Worm (Caenorhabditis elegans): ENCODE results near the gene kin-16.
A peak's percentile ranks its signal among the peaks of the same experiment; 100 is the strongest.

kin-16 gene

DNA sequence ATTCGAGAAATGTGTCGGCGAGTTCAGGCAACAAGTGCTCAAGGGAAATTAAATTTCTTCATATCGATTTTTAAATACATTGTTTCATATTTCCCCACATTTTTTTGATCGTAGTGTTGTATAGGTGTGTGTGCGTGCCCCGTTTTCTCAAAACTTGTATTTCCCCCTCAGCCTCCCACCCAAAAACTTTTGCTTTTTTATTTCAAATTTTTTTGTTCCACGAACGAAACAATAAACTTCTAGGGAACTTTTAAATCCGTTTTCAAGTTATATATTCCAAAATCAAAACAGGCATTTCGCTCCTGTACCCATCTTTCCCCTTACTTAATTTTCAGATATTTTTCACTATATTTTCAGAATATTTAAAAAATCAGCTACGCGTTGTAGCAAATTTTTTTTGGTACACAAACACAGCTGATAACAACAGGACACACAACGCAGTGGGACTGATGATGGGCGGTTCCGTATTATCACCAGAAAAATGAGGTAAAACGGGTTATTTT is 17.8 kb downstream of the kin-16 start, which contains the start of the genes M176.4 and M176.16:
M176.4 (plus strand) TSS at position 301 of the 503 bp plus-strand sequence.
M176.16 (plus strand) TSS at position 453 of the 503 bp plus-strand sequence.
- TF ChIP-seq med-1 (GFP tag; optimal IDR thresholded peaks at IDR 0.05; ENCODE audit: insufficient read depth) (no peak), ref-1 (GFP tag; conservative IDR thresholded peaks at IDR 0.05) (no peak), klf-2 (GFP tag; conservative IDR thresholded peaks at IDR 0.05) (no peak), T22C8.4 (GFP tag; IDR thresholded peaks at IDR 0.05) (no peak)

DNA sequence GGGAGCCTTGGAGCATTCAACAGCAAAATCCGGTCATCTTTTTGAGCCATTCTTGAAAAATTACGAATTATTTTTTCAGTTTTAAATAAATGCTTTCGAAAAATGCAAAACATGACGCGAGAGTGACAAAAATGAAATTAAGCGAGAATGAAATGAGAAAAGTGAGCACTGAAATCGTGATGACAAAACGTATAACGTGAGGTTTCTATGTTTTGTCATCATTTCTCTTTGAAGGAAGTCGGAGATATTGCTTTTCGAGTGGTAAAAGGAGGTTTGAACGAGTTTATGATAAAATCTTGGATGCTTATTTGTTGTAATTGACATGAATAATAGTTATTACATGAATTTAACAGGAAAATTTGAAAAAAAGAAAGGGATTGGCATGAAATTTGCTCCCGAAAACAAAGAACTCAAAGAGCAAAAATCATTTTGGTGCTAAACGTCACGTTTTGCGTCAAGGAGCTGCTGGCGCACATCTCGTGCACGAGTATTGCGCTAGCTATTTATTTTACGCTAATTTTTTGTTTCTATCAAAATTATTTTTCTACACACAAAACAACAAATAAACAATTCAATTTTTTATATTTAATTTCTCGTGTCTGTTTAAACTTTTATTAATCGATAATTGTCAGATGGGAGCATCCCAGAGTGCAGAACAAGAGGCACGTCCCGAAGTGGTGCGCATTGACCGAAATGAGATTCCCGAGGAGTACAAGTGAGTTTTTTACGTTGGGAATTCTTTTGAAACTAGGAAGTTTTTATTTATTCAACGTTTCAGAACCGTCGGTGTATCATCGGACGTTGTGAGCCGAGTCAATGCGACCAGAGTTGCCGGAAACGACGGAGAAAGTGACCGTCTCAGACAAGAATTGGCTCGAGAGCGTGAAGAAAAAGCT is 19.3 kb downstream of the kin-16 start, which contains the start of the genes gss-1 and chch-3:
gss-1 (minus strand) TSS at position 51 of the 896 bp plus-strand sequence.
chch-3 (plus strand) TSS at position 633 of the 896 bp plus-strand sequence.
- TF ChIP-seq cog-1 (tag; optimal IDR thresholded peaks at IDR 0.05) (peak; percentile 31), T22C8.4 (GFP tag; IDR thresholded peaks at IDR 0.05) (no peak), tab-1 (GFP tag; IDR thresholded peaks at IDR 0.05) (no peak), ref-1 (GFP tag; conservative IDR thresholded peaks at IDR 0.05) (no peak), klf-2 (GFP tag; conservative IDR thresholded peaks at IDR 0.05) (no peak), ztf-23 (GFP tag; IDR thresholded peaks at IDR 0.05) (no peak)

DNA sequence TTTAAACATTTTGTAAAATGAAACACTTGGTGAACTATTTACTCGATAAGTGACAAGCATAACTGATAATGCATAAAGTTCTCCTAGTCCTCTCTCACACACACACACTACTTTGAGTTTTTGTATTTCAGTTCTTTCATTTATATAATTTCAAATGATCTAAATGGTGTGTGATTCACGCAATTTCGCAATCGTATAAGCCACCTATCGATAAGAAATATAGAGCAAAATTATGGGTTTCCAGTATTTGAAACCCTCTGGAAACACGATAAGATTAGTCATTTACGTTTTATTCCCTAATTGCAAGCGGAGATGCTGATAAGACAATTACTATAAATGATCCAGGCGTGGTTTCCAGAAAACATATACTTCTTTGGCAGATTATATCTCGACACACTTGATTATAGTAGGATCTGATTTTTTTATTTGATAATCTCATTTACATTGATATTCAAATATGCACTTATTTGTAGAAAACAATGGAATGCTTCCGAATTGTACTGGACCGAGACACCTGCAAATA is 23.8 kb downstream of the kin-16 start, which contains the start of gene arrd-3:
arrd-3 (plus strand) TSS at position 473 of the 523 bp plus-strand sequence.
- TF ChIP-seq tab-1 (GFP tag; IDR thresholded peaks at IDR 0.05) (no peak), ref-1 (GFP tag; conservative IDR thresholded peaks at IDR 0.05) (no peak), med-1 (GFP tag; optimal IDR thresholded peaks at IDR 0.05; ENCODE audit: insufficient read depth) (no peak), flt-1 (GFP tag; IDR thresholded peaks at IDR 0.05) (no peak), T22C8.4 (GFP tag; IDR thresholded peaks at IDR 0.05) (no peak), ztf-23 (GFP tag; IDR thresholded peaks at IDR 0.05) (no peak), ztf-29 (GFP tag; IDR thresholded peaks at IDR 0.05) (no peak), klf-2 (GFP tag; conservative IDR thresholded peaks at IDR 0.05) (no peak), cog-1 (tag; optimal IDR thresholded peaks at IDR 0.05) (no peak)

DNA sequence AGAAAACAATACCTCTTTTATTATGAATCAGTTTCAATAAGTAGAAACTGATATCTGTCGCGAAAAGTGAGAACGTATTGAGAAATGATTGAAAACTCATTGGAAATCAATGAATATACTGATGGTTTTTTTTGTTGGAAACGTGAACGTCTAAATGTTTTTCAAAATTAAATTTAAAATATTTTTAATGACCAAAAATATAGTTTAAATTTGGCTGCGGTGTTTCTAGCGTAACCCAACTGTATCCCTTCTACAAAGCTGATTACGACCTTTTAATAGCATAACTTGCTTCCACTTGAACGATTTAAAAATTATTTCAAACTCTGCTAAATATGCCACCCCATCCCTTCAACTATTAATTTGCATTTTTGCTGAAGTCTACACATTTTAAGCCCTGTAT is 24.4 kb downstream of the kin-16 start, which contains the start of gene M176.9:
M176.9 (minus strand) TSS at position 101 of the 400 bp plus-strand sequence.
- TF ChIP-seq ref-1 (GFP tag; conservative IDR thresholded peaks at IDR 0.05) (no peak), T22C8.4 (GFP tag; IDR thresholded peaks at IDR 0.05) (no peak), ztf-23 (GFP tag; IDR thresholded peaks at IDR 0.05) (no peak)

DNA sequence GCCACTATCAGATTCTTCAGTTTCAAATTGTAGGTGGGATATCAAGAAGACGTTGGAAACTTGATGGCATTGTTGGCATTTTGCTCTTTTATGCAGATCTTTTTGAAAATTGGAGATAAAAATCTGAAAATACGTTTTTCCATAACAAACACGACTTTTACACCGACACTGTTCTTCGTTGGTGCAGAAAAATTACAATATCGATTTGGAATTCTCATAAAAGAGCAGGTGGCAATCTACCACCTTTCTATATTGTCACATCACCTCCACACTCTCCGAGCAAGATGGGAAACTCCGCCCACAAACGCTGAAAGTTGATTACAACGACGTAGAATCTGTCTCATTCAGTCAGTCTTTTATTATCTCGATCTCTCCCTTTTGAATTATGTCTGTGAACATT is 28.4 kb downstream of the kin-16 start, which contains the start of gene arrd-2:
arrd-2 (plus strand) TSS at position 301 of the 400 bp plus-strand sequence.
- TF ChIP-seq T22C8.4 (GFP tag; IDR thresholded peaks at IDR 0.05): no peak
- no peak for TF ChIP-seq med-1 (GFP tag; optimal IDR thresholded peaks at IDR 0.05; ENCODE audit: insufficient read depth)
- no peak for TF ChIP-seq tab-1 (GFP tag; IDR thresholded peaks at IDR 0.05)
- no peak for TF ChIP-seq ztf-23 (GFP tag; IDR thresholded peaks at IDR 0.05)
- TF ChIP-seq cog-1 (tag; optimal IDR thresholded peaks at IDR 0.05): no peak
- TF ChIP-seq ztf-29 (GFP tag; IDR thresholded peaks at IDR 0.05): no peak
- TF ChIP-seq ref-1 (GFP tag; conservative IDR thresholded peaks at IDR 0.05): no peak
- no peak for TF ChIP-seq flt-1 (GFP tag; IDR thresholded peaks at IDR 0.05)
- TF ChIP-seq klf-2 (GFP tag; conservative IDR thresholded peaks at IDR 0.05): no peak

DNA sequence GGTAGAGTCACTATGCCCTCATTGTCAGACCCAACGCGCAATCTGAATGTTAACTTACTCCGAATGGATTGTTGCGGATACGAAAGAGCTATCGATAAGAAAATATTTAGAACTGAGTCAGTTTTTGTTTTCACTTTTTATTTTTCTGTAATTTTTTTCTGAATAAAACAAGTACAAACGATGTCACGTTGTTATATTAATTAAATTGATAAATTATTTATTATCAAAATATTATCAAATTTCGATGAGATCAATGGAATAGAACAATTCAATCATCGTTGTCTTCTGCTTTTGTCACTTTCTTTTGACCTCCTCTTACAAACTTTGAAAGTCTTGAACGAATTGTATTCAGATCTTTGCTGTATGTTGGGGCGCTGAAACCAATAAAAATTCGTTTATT is 28.9 kb downstream of the kin-16 start, which contains the start of gene mpz-6:
mpz-6 (minus strand) TSS at position 101 of the 400 bp plus-strand sequence.
- TF ChIP-seq klf-2 (GFP tag; conservative IDR thresholded peaks at IDR 0.05) (no peak), ztf-29 (GFP tag; IDR thresholded peaks at IDR 0.05) (no peak), T22C8.4 (GFP tag; IDR thresholded peaks at IDR 0.05) (no peak), med-1 (GFP tag; optimal IDR thresholded peaks at IDR 0.05; ENCODE audit: insufficient read depth) (no peak), flt-1 (GFP tag; IDR thresholded peaks at IDR 0.05) (no peak), ref-1 (GFP tag; conservative IDR thresholded peaks at IDR 0.05) (no peak), ztf-23 (GFP tag; IDR thresholded peaks at IDR 0.05) (no peak), cog-1 (tag; optimal IDR thresholded peaks at IDR 0.05) (no peak), tab-1 (GFP tag; IDR thresholded peaks at IDR 0.05) (no peak)

DNA sequence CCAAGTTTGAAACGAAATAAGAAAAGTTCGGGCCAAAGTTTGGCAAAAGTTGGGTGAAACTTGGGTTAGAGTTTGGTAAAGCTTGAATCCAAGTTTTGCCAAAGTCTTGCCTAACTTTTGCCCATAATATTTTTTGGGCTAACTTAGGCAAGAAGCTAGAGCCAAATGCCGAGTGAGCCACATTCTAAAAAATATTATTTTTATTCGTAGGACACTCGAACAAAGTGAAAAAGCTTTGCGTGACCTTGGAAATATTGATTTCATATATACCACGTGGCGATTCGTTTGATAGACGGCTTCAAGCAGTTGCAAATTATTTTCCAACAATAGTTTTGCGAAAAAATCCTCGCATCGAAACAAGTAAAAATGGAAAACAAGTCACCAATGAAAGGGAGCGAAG is 32.1 kb downstream of the kin-16 start, which contains the start of gene Y51B9A.5:
Y51B9A.5 (plus strand) TSS at position 301 of the 400 bp plus-strand sequence.
- TF ChIP-seq ztf-23 (GFP tag; IDR thresholded peaks at IDR 0.05): no peak
- no peak for TF ChIP-seq med-1 (GFP tag; optimal IDR thresholded peaks at IDR 0.05; ENCODE audit: insufficient read depth)
- no peak for TF ChIP-seq cog-1 (tag; optimal IDR thresholded peaks at IDR 0.05)
- no peak for TF ChIP-seq ztf-29 (GFP tag; IDR thresholded peaks at IDR 0.05)
- no peak for TF ChIP-seq flt-1 (GFP tag; IDR thresholded peaks at IDR 0.05)
- no peak for TF ChIP-seq klf-2 (GFP tag; conservative IDR thresholded peaks at IDR 0.05)
- TF ChIP-seq T22C8.4 (GFP tag; IDR thresholded peaks at IDR 0.05): no peak

DNA sequence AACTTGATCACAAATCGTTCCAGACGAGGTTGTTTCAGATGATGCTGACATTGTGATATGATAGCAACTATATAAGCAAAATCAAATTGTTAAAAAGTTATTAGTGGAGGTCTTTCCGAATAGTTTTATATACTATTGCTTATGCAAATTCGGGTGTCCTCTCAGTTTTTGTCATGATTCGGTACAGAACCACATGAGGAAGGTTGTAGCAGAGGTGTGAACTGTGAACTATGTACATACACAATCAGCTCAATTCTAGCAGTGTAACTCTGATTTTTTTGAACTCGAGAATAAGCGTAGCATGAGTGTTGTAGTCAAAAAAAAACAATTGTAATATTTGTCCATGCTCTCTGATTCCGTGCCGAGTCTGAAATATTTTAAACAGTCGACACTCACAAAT is 32.8 kb downstream of the kin-16 start, which contains the start of gene Y51B9A.6:
Y51B9A.6 (minus strand) TSS at position 101 of the 400 bp plus-strand sequence.
- no peak for TF ChIP-seq ref-1 (GFP tag; conservative IDR thresholded peaks at IDR 0.05)
- TF ChIP-seq med-1 (GFP tag; optimal IDR thresholded peaks at IDR 0.05; ENCODE audit: insufficient read depth): no peak
- TF ChIP-seq ztf-23 (GFP tag; IDR thresholded peaks at IDR 0.05): no peak
- TF ChIP-seq tab-1 (GFP tag; IDR thresholded peaks at IDR 0.05): no peak
- no peak for TF ChIP-seq klf-2 (GFP tag; conservative IDR thresholded peaks at IDR 0.05)
- TF ChIP-seq ztf-29 (GFP tag; IDR thresholded peaks at IDR 0.05): no peak
- no peak for TF ChIP-seq cog-1 (tag; optimal IDR thresholded peaks at IDR 0.05)
- TF ChIP-seq flt-1 (GFP tag; IDR thresholded peaks at IDR 0.05): no peak
- TF ChIP-seq T22C8.4 (GFP tag; IDR thresholded peaks at IDR 0.05): no peak

DNA sequence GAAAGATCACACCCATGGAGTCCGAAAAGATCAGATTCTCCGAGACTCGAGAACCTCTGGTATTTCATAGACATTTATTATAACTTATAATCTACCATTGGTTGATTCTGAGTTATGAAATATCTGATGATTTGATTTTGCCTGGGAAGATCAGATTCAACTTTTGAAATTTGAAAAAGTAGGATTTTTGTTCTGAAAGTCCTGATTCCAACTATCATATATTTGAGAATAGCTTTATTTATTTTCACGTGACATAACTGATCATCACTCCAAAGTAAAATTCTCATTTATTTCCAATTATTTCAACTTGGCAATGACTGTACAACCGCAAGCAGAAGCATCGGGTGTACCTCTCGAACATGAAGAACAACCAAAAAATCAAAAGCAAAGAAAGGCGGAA is 36.2 kb downstream of the kin-16 start, which contains the start of gene Y51B9A.7:
Y51B9A.7 (plus strand) TSS at position 301 of the 400 bp plus-strand sequence.
- TF ChIP-seq tab-1 (GFP tag; IDR thresholded peaks at IDR 0.05) (no peak), ztf-29 (GFP tag; IDR thresholded peaks at IDR 0.05) (no peak), ztf-23 (GFP tag; IDR thresholded peaks at IDR 0.05) (no peak), klf-2 (GFP tag; conservative IDR thresholded peaks at IDR 0.05) (no peak), med-1 (GFP tag; optimal IDR thresholded peaks at IDR 0.05; ENCODE audit: insufficient read depth) (no peak)

Data from whole organism, midembryonic.